Fruit fly (Drosophila melanogaster) whole organism, embryonic: ENCODE data around the gene CG3862.
A peak's percentile ranks its signal among the peaks of the same experiment; 100 is the strongest.

Source experiments
- Awh ChIP-seq: fragments of 200-800 bp; sonication (Bioruptor generic); IDR thresholded peaks from 2 replicates; pipeline ENCODE4, ENCODE4 v1.3.6; 2022; ENCODE audit warnings: missing biosample characterization, missing genetic modification characterization
- CG10654 ChIP-seq: fragments of 200-800 bp; sonication (Bioruptor generic); optimal IDR thresholded peaks from 2 replicates; lab custom pipeline; 2016; ENCODE audit warnings: missing biosample characterization, missing genetic modification characterization
- CG14441 ChIP-seq: fragments of 200-800 bp; sonication (Bioruptor generic); IDR thresholded peaks from 2 replicates; pipeline ENCODE4 v1.3.6; 2022; ENCODE audit warnings: missing biosample characterization, missing genetic modification characterization
- CG14710 ChIP-seq: fragments of 200-800 bp; sonication (Bioruptor generic); optimal IDR thresholded peaks from 3 replicates; lab custom pipeline; 2019; ENCODE audit warnings: missing biosample characterization, mild to moderate bottlenecking, missing genetic modification characterization, moderate library complexity
- CG1529 ChIP-seq: fragments of 200-800 bp; sonication (Bioruptor generic); optimal IDR thresholded peaks from 3 replicates; lab custom pipeline; 2018; ENCODE audit warnings: missing biosample characterization, missing genetic modification characterization
- CG1602 ChIP-seq: fragments of 200-800 bp; sonication (Bioruptor generic); optimal IDR thresholded peaks from 3 replicates; lab custom pipeline; 2016; ENCODE audit warnings: missing biosample characterization, missing genetic modification characterization
- CG17328 ChIP-seq: fragments of 200-800 bp; sonication (Bioruptor generic); IDR thresholded peaks from 2 replicates; pipeline ENCODE4 v1.3.6; 2022; ENCODE audit warnings: missing biosample characterization, missing genetic modification characterization
- CG17912 ChIP-seq: fragments of 200-800 bp; sonication (Bioruptor generic); optimal IDR thresholded peaks from 2 replicates; lab custom pipeline; 2018; ENCODE audit warnings: missing biosample characterization, mild to moderate bottlenecking, missing genetic modification characterization
- CG2712 ChIP-seq: fragments of 200-800 bp; optimal IDR thresholded peaks from 3 replicates; lab custom pipeline; 2019; ENCODE audit warnings: missing biosample characterization, mild to moderate bottlenecking, missing genetic modification characterization, moderate library complexity
- CG32532 ChIP-seq: fragments of 200-800 bp; sonication (Bioruptor generic); IDR thresholded peaks from 2 replicates; pipeline ENCODE4 v1.3.6; 2022; ENCODE audit warnings: missing biosample characterization, missing genetic modification characterization
- CG32767 ChIP-seq: fragments of 200-800 bp; sonication (Bioruptor generic); IDR thresholded peaks from 2 replicates; pipeline ENCODE4 v1.3.6; 2022; ENCODE audit warnings: missing biosample characterization, missing genetic modification characterization
- CG7556 ChIP-seq: fragments of 200-800 bp; sonication (Bioruptor generic); optimal IDR thresholded peaks from 2 replicates; lab custom pipeline; 2017; ENCODE audit warnings: missing biosample characterization, mild to moderate bottlenecking, missing genetic modification characterization
- CG8290 ChIP-seq, 3 experiments: fragments of 200-800 bp; sonication (Bioruptor generic); optimal IDR thresholded peaks; 2 replicates each; lab custom pipeline; 2016 to 2019; ENCODE audit warnings: missing biosample characterization in 3 of 3, missing genetic modification characterization in 3 of 3, mild to moderate bottlenecking in 2 of 3, moderate library complexity in 1 of 3
- CG9817 ChIP-seq: fragments of 200-800 bp; sonication (Bioruptor generic); optimal IDR thresholded peaks from 2 replicates; lab custom pipeline; 2018; ENCODE audit warnings: missing biosample characterization, mild to moderate bottlenecking, missing genetic modification characterization, moderate library complexity
- Chrac-16 ChIP-seq: fragments of 200-800 bp; sonication (Bioruptor generic); optimal IDR thresholded peaks from 3 replicates; lab custom pipeline; 2016; ENCODE audit warnings: missing biosample characterization, missing genetic modification characterization
- Dad ChIP-seq: fragments of 200-800 bp; sonication (Bioruptor generic); optimal IDR thresholded peaks from 3 replicates; lab custom pipeline; 2016; ENCODE audit warnings: missing biosample characterization, missing genetic modification characterization
- HHEX ChIP-seq: fragments of 200-800 bp; sonication (Bioruptor generic); optimal IDR thresholded peaks from 3 replicates; lab custom pipeline; 2017; ENCODE audit warnings: missing biosample characterization, mild to moderate bottlenecking, missing genetic modification characterization, missing genetic modification reagents
- Max ChIP-seq: fragments of 200-800 bp; sonication (Bioruptor generic); optimal IDR thresholded peaks from 2 replicates; lab custom pipeline; 2016; ENCODE audit warnings: missing biosample characterization, mild to moderate bottlenecking, missing genetic modification characterization
- NfI ChIP-seq: fragments of 200-800 bp; sonication (Bioruptor generic); optimal IDR thresholded peaks from 3 replicates; lab custom pipeline; 2018; ENCODE audit warnings: missing biosample characterization, mild to moderate bottlenecking, missing genetic modification characterization, moderate library complexity
- Oaz ChIP-seq: fragments of 200-800 bp; sonication (Bioruptor generic); IDR thresholded peaks from 2 replicates; pipeline ENCODE4 v1.3.6; 2022; ENCODE audit warnings: missing biosample characterization, missing genetic modification characterization
- PHDP ChIP-seq: fragments of 200-800 bp; sonication (Bioruptor generic); optimal IDR thresholded peaks from 3 replicates; lab custom pipeline; 2018; ENCODE audit warnings: missing biosample characterization, mild to moderate bottlenecking, missing genetic modification characterization, moderate library complexity
- Six4 ChIP-seq: fragments of 200-800 bp; sonication (Bioruptor generic); optimal IDR thresholded peaks from 2 replicates; lab custom pipeline; 2016; ENCODE audit warnings: missing biosample characterization, missing genetic modification characterization
- Spps ChIP-seq: fragments of 200-800 bp; sonication (Bioruptor generic); optimal IDR thresholded peaks from 2 replicates; lab custom pipeline; 2018; ENCODE audit warnings: missing biosample characterization, mild to moderate bottlenecking, missing genetic modification characterization
- Trl ChIP-seq, 3 experiments: fragments of >200 bp in 2 of 3; fragments of 200-800 bp in 1 of 3; sonication (Bioruptor generic) in 1 of 3; optimal IDR thresholded peaks; 2 replicates in 1 of 3; 3 replicates in 2 of 3; lab custom pipeline; 2016 to 2017; ENCODE audit warnings: missing biosample characterization in 1 of 3, missing genetic modification characterization in 1 of 3
- Xrp1 ChIP-seq: fragments of 200-800 bp; sonication (Bioruptor generic); IDR thresholded peaks from 2 replicates; pipeline ENCODE4 v1.3.6; 2022; ENCODE audit warnings: missing biosample characterization, missing genetic modification characterization
- ato ChIP-seq: fragments of 200-800 bp; sonication (Bioruptor generic); IDR thresholded peaks from 2 replicates; pipeline ENCODE4 v1.3.6; 2022; ENCODE audit warnings: missing biosample characterization, missing genetic modification characterization; ENCODE audit not compliant: partially characterized antibody
- bab2 ChIP-seq: fragments of 200-800 bp; sonication (Bioruptor generic); optimal IDR thresholded peaks from 2 replicates; lab custom pipeline; 2016; ENCODE audit warnings: missing biosample characterization, missing genetic modification characterization
- dimm ChIP-seq: fragments of 200-800 bp; sonication (Bioruptor generic); IDR thresholded peaks from 2 replicates; pipeline ENCODE4 v1.3.6; 2022; ENCODE audit warnings: missing biosample characterization, missing genetic modification characterization
- esg ChIP-seq: fragments of 200-800 bp; sonication (Bioruptor generic); conservative IDR thresholded peaks from 2 replicates; pipeline ENCODE4 v1.3.6; 2022; ENCODE audit warnings: missing biosample characterization, missing genetic modification characterization
- eyg ChIP-seq: fragments of 200-800 bp; sonication (Bioruptor generic); optimal IDR thresholded peaks from 3 replicates; lab custom pipeline; 2016; ENCODE audit warnings: missing biosample characterization, missing genetic modification characterization
- gcm ChIP-seq: fragments of 200-800 bp; sonication (Bioruptor generic); optimal IDR thresholded peaks from 2 replicates; lab custom pipeline; 2019; ENCODE audit warnings: missing biosample characterization, mild to moderate bottlenecking, missing genetic modification characterization, moderate library complexity
- grau ChIP-seq: fragments of 200-800 bp; optimal IDR thresholded peaks from 3 replicates; lab custom pipeline; 2019; ENCODE audit warnings: missing biosample characterization, mild to moderate bottlenecking, missing genetic modification characterization, moderate library complexity
- ham ChIP-seq: fragments of 200-800 bp; sonication (Bioruptor generic); IDR thresholded peaks from 2 replicates; pipeline ENCODE4 v1.3.6; 2022; ENCODE audit warnings: missing biosample characterization, missing genetic modification characterization
- kni ChIP-seq: fragments of 200-800 bp; sonication (Bioruptor generic); optimal IDR thresholded peaks from 3 replicates; lab custom pipeline; 2017; ENCODE audit warnings: mild to moderate bottlenecking, missing biosample characterization, missing genetic modification reagents, missing genetic modification characterization
- mam ChIP-seq: fragments of 200-800 bp; sonication (Bioruptor generic); optimal IDR thresholded peaks from 3 replicates; lab custom pipeline; 2016; ENCODE audit warnings: missing biosample characterization, missing genetic modification characterization
- onecut ChIP-seq: fragments of 200-800 bp; sonication (Bioruptor generic); IDR thresholded peaks from 2 replicates; pipeline ENCODE4 v1.3.6; 2022; ENCODE audit warnings: missing biosample characterization, missing genetic modification characterization
- otp ChIP-seq: fragments of 200-800 bp; sonication (Bioruptor generic); IDR thresholded peaks from 3 replicates; pipeline ENCODE4, ENCODE4 v1.3.6; 2022; ENCODE audit warnings: missing biosample characterization, missing genetic modification characterization
- pho ChIP-seq: fragments of 200-800 bp; sonication (Bioruptor generic); optimal IDR thresholded peaks from 2 replicates; lab custom pipeline; 2016; ENCODE audit warnings: missing biosample characterization, missing genetic modification characterization
- pnt ChIP-seq: fragments of 200-800 bp; sonication (Bioruptor generic); optimal IDR thresholded peaks from 3 replicates; lab custom pipeline; 2016; ENCODE audit warnings: missing biosample characterization, missing genetic modification characterization
- repo ChIP-seq: fragments of 200-800 bp; sonication (Bioruptor generic); optimal IDR thresholded peaks from 2 replicates; lab custom pipeline; 2016; ENCODE audit warnings: missing biosample characterization, missing genetic modification characterization
- salm ChIP-seq: fragments of 200-800 bp; sonication (Bioruptor generic); optimal IDR thresholded peaks from 2 replicates; lab custom pipeline; 2018; ENCODE audit warnings: missing biosample characterization, mild to moderate bottlenecking, missing genetic modification characterization
- sens ChIP-seq: fragments of 200-800 bp; sonication (Bioruptor generic); peaks from one replicate; lab custom pipeline; 2016; ENCODE audit warnings: missing biosample characterization, missing genetic modification characterization
- sima ChIP-seq: fragments of 200-800 bp; sonication (Bioruptor generic); optimal IDR thresholded peaks from 2 replicates; lab custom pipeline; 2016; ENCODE audit warnings: missing biosample characterization, missing genetic modification characterization
- so ChIP-seq: fragments of 200-800 bp; sonication (Bioruptor generic); IDR thresholded peaks from 3 replicates; pipeline ENCODE4 v1.3.6; 2022; ENCODE audit warnings: missing biosample characterization, missing genetic modification characterization
- sqz ChIP-seq: fragments of 200-800 bp; sonication (Bioruptor generic); optimal IDR thresholded peaks from 3 replicates; lab custom pipeline; 2018; ENCODE audit warnings: missing biosample characterization, mild to moderate bottlenecking, missing genetic modification characterization
- tin ChIP-seq: fragments of 200-800 bp; sonication (Bioruptor generic); optimal IDR thresholded peaks from 3 replicates; lab custom pipeline; 2016; ENCODE audit warnings: missing biosample characterization, missing genetic modification characterization
- ttk ChIP-seq: fragments of 200-800 bp; sonication (Bioruptor generic); IDR thresholded peaks from 2 replicates; pipeline ENCODE4 v2.1.2; 2022; ENCODE audit warnings: missing biosample characterization, missing genetic modification characterization
- unpg ChIP-seq: fragments of 200-800 bp; sonication (Bioruptor generic); optimal IDR thresholded peaks from 3 replicates; lab custom pipeline; 2018; ENCODE audit warnings: missing biosample characterization, mild to moderate bottlenecking, missing genetic modification characterization, moderate library complexity
- zfh1 ChIP-seq: fragments of 200-800 bp; sonication (Bioruptor generic); IDR thresholded peaks from 3 replicates; pipeline ENCODE4 v1.3.6; 2022; ENCODE audit warnings: missing biosample characterization, missing genetic modification characterization

The CG3862 gene

DNA sequence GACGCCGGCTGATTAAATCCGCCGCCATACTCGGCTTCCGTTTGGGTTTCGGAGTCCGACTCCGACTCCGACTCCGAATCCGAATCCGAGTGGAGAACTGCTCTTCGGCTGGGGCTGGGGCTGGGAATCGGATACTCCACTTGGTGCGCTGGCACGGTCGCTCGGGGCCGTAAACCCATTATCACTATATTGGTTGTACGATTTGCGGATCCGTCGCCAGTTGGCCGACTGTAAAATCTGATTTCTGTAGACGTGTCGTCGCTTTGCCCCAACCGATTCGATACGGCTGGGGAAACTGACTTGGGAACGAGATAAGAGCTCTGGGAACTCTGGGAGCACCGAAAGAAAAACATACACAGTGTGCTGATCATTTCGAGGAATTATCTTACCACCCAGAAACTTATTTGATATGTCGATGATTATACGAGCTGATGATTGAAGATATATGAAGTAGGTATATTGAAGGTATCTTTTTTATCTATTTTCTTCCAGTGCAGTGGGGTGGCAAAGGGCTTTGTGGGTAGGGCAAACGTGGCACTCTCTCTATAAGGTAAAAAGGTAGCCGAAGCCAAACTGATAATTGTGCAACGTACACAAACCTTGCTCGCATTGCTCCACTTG is 32.3 kb upstream of the CG3862 start (continued):
- peak; percentile 30 for TF ChIP-seq HHEX (GFP tag; lab: Kevin White, UChicago)
- TF ChIP-seq pho (GFP tag; lab: Kevin White, UChicago) = peak; percentile 21
- TF ChIP-seq sens (GFP tag; lab: Kevin White, UChicago) = peak; percentile 89
- peak; percentile 55 for TF ChIP-seq unpg
- peak; percentile 55 for TF ChIP-seq Six4 (GFP tag; lab: Kevin White, UChicago)
- peak; percentile 23 for TF ChIP-seq tin (GFP tag; lab: Kevin White, UChicago)
- peak; percentile 46; the same call in 1 of the 2 replicates for TF ChIP-seq CG32767 (GFP tag; lab: Robert Waterston, UW)
- peak; percentile 45 for TF ChIP-seq grau (tag; lab: Kevin White, UChicago)
- TF ChIP-seq otp (GFP tag; lab: Robert Waterston, UW) = peak; percentile 73
- peak; percentile 50 for TF ChIP-seq CG9817 (tag; lab: Kevin White, UChicago)
- no peak for TF ChIP-seq CG17912 (GFP tag; lab: Kevin White, UChicago)
- peak; percentile 30 for TF ChIP-seq bab2
- peak; percentile 57 for TF ChIP-seq CG7556
- TF ChIP-seq eyg (GFP tag; lab: Kevin White, UChicago) = peak; percentile 20
- TF ChIP-seq Chrac-16 = peak; percentile 31
- no peak for TF ChIP-seq Spps (tag; lab: Kevin White, UChicago)
- TF ChIP-seq mam (GFP tag; lab: Kevin White, UChicago) = peak; percentile 57
- TF ChIP-seq CG32532 (GFP tag; lab: Robert Waterston, UW) = peak; percentile 13; the same call in 1 of the 2 replicates
- no peak for TF ChIP-seq ham
- no peak for TF ChIP-seq Max (GFP tag; lab: Kevin White, UChicago)
- TF ChIP-seq CG1529 (GFP tag; lab: Kevin White, UChicago) = peak; percentile 53
- TF ChIP-seq so (GFP tag; lab: Robert Waterston, UW) = 0 out of 3 replicates have a peak, but pooled peaks have one; percentile 50
- TF ChIP-seq esg = peak; percentile 61
- TF ChIP-seq Oaz (GFP tag; lab: Robert Waterston, UW) = peak; percentile 42; the same call in 1 of the 2 replicates
- peak; percentile 33 for TF ChIP-seq salm
- no peak for TF ChIP-seq kni (GFP tag; lab: Kevin White, UChicago)
- TF ChIP-seq CG8290 (GFP tag; optimal IDR thresholded peaks at IDR 0.05; lab: Kevin White, UChicago) = peak; percentile 30
- peak in 1 of 2 experiments; percentile 57 for TF ChIP-seq CG8290 (tag; optimal IDR thresholded peaks at IDR 0.05; lab: Kevin White, UChicago)
- peak; percentile 64; the same call in 1 of the 2 replicates for TF ChIP-seq Xrp1
- TF ChIP-seq pnt (GFP tag; lab: Kevin White, UChicago) = peak; percentile 55
- peak; percentile 7 for TF ChIP-seq sqz (GFP tag; lab: Kevin White, UChicago)
- TF ChIP-seq zfh1 (GFP tag; lab: Robert Waterston, UW) = peak; percentile 56; the same call in 1 of the 3 replicates
- TF ChIP-seq onecut (GFP tag; lab: Robert Waterston, UW) = 0 out of 2 replicates have a peak, but pooled peaks have one; percentile 13
- TF ChIP-seq Awh (GFP tag; lab: Robert Waterston, UW) = 0 out of 2 replicates have a peak, but pooled peaks have one; percentile 32
- 0 out of 2 replicates have a peak, but pooled peaks have one; percentile 11 for TF ChIP-seq dimm (GFP tag; lab: Robert Waterston, UW)
- TF ChIP-seq CG14710 (tag; lab: Kevin White, UChicago) = peak; percentile 10
- TF ChIP-seq PHDP (tag; lab: Kevin White, UChicago) = peak; percentile 63
- peak; percentile 62 for TF ChIP-seq CG2712 (tag; lab: Kevin White, UChicago)
- peak; percentile 30 for TF ChIP-seq CG1602
- TF ChIP-seq gcm (GFP tag; lab: Kevin White, UChicago) = peak; percentile 29
- peak; percentile 42 for TF ChIP-seq NfI (GFP tag; lab: Kevin White, UChicago)
- peak; percentile 59 for TF ChIP-seq ttk (GFP tag; lab: Robert Waterston, UW)
- no peak for TF ChIP-seq Dad
- TF ChIP-seq ato (GFP tag; lab: Robert Waterston, UW) = no peak
- no peak for TF ChIP-seq CG10654
- TF ChIP-seq CG17328 (GFP tag; lab: Robert Waterston, UW) = peak; percentile 70
- no peak for TF ChIP-seq sima (GFP tag; lab: Kevin White, UChicago)
- TF ChIP-seq Trl (optimal IDR thresholded peaks at IDR 0.05; lab: Kevin White, UChicago) = no peak
- peak; percentile 33 for TF ChIP-seq Trl (GFP tag; optimal IDR thresholded peaks at IDR 0.05; lab: Kevin White, UChicago)
- TF ChIP-seq CG14441 (GFP tag; lab: Robert Waterston, UW) = peak; percentile 67
- TF ChIP-seq repo (GFP tag; lab: Kevin White, UChicago) = no peak
